Fruit fly (Drosophila melanogaster): ENCODE measurements around the gene CG46311.

Gene CG46311

DNA sequence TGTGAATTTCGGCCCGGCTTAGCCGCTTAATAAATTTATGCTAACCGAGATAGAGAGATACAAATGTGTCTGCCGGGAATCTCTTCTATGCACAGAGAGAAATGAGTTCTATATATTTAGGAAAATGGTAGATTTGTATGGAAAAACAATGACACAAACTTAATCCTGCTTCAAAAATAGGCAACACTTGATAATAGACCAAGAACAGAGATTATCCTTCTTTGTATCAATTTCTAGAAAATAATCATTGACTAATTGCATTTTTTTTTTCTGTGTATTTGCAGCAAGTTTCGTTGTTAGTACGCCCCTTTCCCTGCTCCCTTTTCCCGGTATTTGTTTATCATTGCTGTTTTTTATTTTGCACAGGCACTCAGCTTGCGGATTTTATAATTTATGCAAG lies 24.2 kb upstream of the CG46311 start:
- TF ChIP-seq CG33017 (tag; optimal IDR thresholded peaks at IDR 0.05) = no peak

DNA sequence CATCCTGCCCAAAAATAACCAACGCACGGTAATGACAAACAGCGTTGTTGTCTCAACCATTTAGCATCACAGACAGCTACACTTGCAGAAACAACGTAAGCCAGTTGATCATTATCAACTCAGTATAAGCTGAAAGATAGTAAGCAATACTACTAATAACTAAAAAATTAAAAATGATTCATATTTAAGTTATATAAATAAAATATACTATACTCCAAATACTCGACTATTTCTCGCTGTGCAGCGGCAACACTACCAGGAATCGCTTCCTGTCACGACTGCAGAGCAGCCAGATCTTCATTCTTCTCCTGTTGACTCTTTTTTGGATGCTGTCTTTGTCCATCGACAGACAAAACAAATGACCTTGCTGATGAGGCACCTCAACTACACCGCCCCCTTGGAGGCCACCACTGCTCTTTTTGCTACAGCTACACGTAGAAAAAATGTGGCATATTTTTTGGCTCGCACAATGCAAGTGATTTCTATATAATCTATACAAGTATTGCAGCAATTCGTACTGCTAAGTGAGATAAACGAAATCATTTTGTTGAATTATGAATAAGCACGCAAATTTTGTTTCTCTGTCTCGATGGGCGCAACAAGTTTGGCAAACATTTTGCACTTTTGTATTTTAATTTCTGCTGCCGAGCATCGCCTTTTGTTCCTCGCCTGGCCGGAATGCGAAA lies 22.6 kb upstream of the CG46311 start:
- TF ChIP-seq CG7101 (tag; optimal IDR thresholded peaks at IDR 0.05) = no peak
- no peak for TF ChIP-seq ovo (GFP tag; optimal IDR thresholded peaks at IDR 0.05)
- TF ChIP-seq cnc (optimal IDR thresholded peaks at IDR 0.05) = no peak
- no peak for TF ChIP-seq tj (GFP tag; optimal IDR thresholded peaks at IDR 0.05)
- no peak for TF ChIP-seq Hr96 (GFP tag; optimal IDR thresholded peaks at IDR 0.05)
- no peak for TF ChIP-seq pad (GFP tag; optimal IDR thresholded peaks at IDR 0.05)
- TF ChIP-seq CG11617 (GFP tag; optimal IDR thresholded peaks at IDR 0.05) = no peak
- no peak for TF ChIP-seq cic (GFP tag; optimal IDR thresholded peaks at IDR 0.05)
- no peak for TF ChIP-seq Crg-1 (GFP tag; optimal IDR thresholded peaks at IDR 0.05)
- no peak for TF ChIP-seq kay (GFP tag; ENCODE audit: borderline replicate concordance)
- no peak for TF ChIP-seq CG5204 (GFP tag; optimal IDR thresholded peaks at IDR 0.05)
- TF ChIP-seq bab1 (GFP tag; optimal IDR thresholded peaks at IDR 0.05) = no peak
- no peak for TF ChIP-seq Clk (GFP tag; optimal IDR thresholded peaks at IDR 0.05)
- no peak for TF ChIP-seq Mnt (GFP tag; optimal IDR thresholded peaks at IDR 0.05)
- no peak for TF ChIP-seq CG33017 (tag; optimal IDR thresholded peaks at IDR 0.05)
- no peak for TF ChIP-seq toe (GFP tag; optimal IDR thresholded peaks at IDR 0.05)
- TF ChIP-seq CG14711 (tag; optimal IDR thresholded peaks at IDR 0.05) = no peak
- TF ChIP-seq CG7045 (GFP tag; optimal IDR thresholded peaks at IDR 0.05) = no peak
- TF ChIP-seq CG12768 (GFP tag; optimal IDR thresholded peaks at IDR 0.05) = no peak

- TF ChIP-seq pad (GFP tag; optimal IDR thresholded peaks at IDR 0.05) (no peak), toe (GFP tag; optimal IDR thresholded peaks at IDR 0.05) (no peak), cic (GFP tag; optimal IDR thresholded peaks at IDR 0.05) (no peak), tj (GFP tag; optimal IDR thresholded peaks at IDR 0.05) (no peak), Crg-1 (GFP tag; optimal IDR thresholded peaks at IDR 0.05) (no peak), CG1620 (GFP tag; optimal IDR thresholded peaks at IDR 0.05) (no peak), ovo (GFP tag; optimal IDR thresholded peaks at IDR 0.05) (no peak), bab1 (GFP tag; optimal IDR thresholded peaks at IDR 0.05) (no peak), cnc (optimal IDR thresholded peaks at IDR 0.05) (no peak), CG11617 (GFP tag; optimal IDR thresholded peaks at IDR 0.05) (no peak)
Measured at dm6 chrX:13542084-13542483, 21.5 kb upstream of the CG46311 start.

- TF ChIP-seq CG12768 (GFP tag; optimal IDR thresholded peaks at IDR 0.05) (no peak), Mnt (GFP tag; optimal IDR thresholded peaks at IDR 0.05) (no peak), CG7045 (GFP tag; optimal IDR thresholded peaks at IDR 0.05) (no peak), bab1 (GFP tag; optimal IDR thresholded peaks at IDR 0.05) (no peak), Crg-1 (GFP tag; optimal IDR thresholded peaks at IDR 0.05) (no peak), Hr96 (GFP tag; optimal IDR thresholded peaks at IDR 0.05) (no peak), kay (GFP tag; ENCODE audit: borderline replicate concordance) (no peak), tj (GFP tag; optimal IDR thresholded peaks at IDR 0.05) (no peak), CG5204 (GFP tag; optimal IDR thresholded peaks at IDR 0.05) (no peak), Clk (GFP tag; optimal IDR thresholded peaks at IDR 0.05) (no peak), CG33017 (tag; optimal IDR thresholded peaks at IDR 0.05) (no peak), pad (GFP tag; optimal IDR thresholded peaks at IDR 0.05) (no peak), CG14711 (tag; optimal IDR thresholded peaks at IDR 0.05) (no peak), CG1620 (GFP tag; optimal IDR thresholded peaks at IDR 0.05) (no peak)
Measured at dm6 chrX:13543343-13543742, 20.3 kb upstream of the CG46311 start, which contains the start of gene Cpr12A. Cpr12A (plus strand) TSS chrX:13543643.

DNA sequence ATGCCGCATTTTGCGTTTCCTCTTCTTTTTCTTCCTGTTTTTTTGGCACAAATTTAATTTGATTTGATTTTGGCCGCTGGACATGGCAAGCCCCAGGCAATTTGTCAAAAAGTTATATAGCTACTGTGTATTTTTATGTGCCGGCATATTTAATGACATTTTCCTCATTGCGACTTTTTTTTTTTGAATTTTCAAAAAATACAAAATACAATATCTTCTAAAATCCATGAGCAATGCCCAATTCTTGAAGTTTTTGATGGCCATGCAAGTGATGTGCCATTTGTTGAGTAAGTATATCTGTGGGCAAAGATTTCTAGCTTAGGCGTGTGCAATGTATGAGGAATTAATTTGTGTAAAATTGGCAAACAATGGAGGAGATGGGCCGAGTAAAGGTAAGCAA lies 7.9 kb upstream of the CG46311 start, which contains the start of gene CG11816:
CG11816 (minus strand) TSS at position 101 of the 400 bp plus-strand sequence.
- TF ChIP-seq CG33017 (tag; optimal IDR thresholded peaks at IDR 0.05) (no peak), Mnt (GFP tag; optimal IDR thresholded peaks at IDR 0.05) (no peak), pad (GFP tag; optimal IDR thresholded peaks at IDR 0.05) (no peak), tj (GFP tag; optimal IDR thresholded peaks at IDR 0.05) (no peak), CG14711 (tag; optimal IDR thresholded peaks at IDR 0.05) (no peak), cic (GFP tag; optimal IDR thresholded peaks at IDR 0.05) (no peak), kay (GFP tag; ENCODE audit: borderline replicate concordance) (no peak), cnc (optimal IDR thresholded peaks at IDR 0.05) (no peak), CG1620 (GFP tag; optimal IDR thresholded peaks at IDR 0.05) (no peak), Crg-1 (GFP tag; optimal IDR thresholded peaks at IDR 0.05) (no peak), CG5204 (GFP tag; optimal IDR thresholded peaks at IDR 0.05) (no peak), Clk (GFP tag; optimal IDR thresholded peaks at IDR 0.05) (no peak), Hr96 (GFP tag; optimal IDR thresholded peaks at IDR 0.05) (no peak)

DNA sequence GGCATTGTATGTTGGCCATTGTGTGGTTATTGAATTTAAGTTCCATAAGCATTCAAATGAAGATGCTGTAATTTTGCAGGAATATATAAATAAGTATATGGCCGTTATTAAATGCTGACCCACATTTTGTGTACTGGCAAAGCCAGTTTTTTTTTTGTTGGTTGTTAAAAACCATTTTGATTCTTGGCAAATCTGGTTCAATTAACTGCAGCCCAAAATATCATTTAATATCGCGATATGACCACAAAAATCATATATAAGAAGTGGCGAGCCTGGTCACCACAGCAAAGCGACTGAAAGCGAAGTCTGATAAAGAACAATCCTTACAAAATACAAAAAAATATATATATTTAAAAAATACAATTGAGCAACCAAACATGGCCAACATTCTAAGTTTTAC lies 7.5 kb upstream of the CG46311 start, which contains the start of gene CG32631:
CG32631 (plus strand) TSS at position 301 of the 400 bp plus-strand sequence.
- TF ChIP-seq CG1620 (GFP tag; optimal IDR thresholded peaks at IDR 0.05) = no peak
- no peak for TF ChIP-seq kay (GFP tag; ENCODE audit: borderline replicate concordance)
- TF ChIP-seq bab1 (GFP tag; optimal IDR thresholded peaks at IDR 0.05) = no peak
- no peak for TF ChIP-seq CG33017 (tag; optimal IDR thresholded peaks at IDR 0.05)
- TF ChIP-seq CG12768 (GFP tag; optimal IDR thresholded peaks at IDR 0.05) = no peak
- TF ChIP-seq Clk (GFP tag; optimal IDR thresholded peaks at IDR 0.05) = no peak
- no peak for TF ChIP-seq CG11617 (GFP tag; optimal IDR thresholded peaks at IDR 0.05)
- no peak for TF ChIP-seq CG14711 (tag; optimal IDR thresholded peaks at IDR 0.05)
- no peak for TF ChIP-seq CG7101 (tag; optimal IDR thresholded peaks at IDR 0.05)
- TF ChIP-seq Mnt (GFP tag; optimal IDR thresholded peaks at IDR 0.05) = no peak
- TF ChIP-seq Hr96 (GFP tag; optimal IDR thresholded peaks at IDR 0.05) = no peak
- no peak for TF ChIP-seq toe (GFP tag; optimal IDR thresholded peaks at IDR 0.05)
- no peak for TF ChIP-seq tj (GFP tag; optimal IDR thresholded peaks at IDR 0.05)
- TF ChIP-seq cnc (optimal IDR thresholded peaks at IDR 0.05) = no peak
- no peak for TF ChIP-seq CG5204 (GFP tag; optimal IDR thresholded peaks at IDR 0.05)
